Worm (Caenorhabditis elegans) whole organism, L1 larva: Measurements from ENCODE around the gene F19B10.1.

Source experiments
- efl-1 ChIP-seq, 4 experiments: fragments of 150-350 bp; optimal IDR thresholded peaks in 3 of 4; peaks in 1 of 4; 1 replicate in 1 of 4; 2 replicates in 3 of 4; lab custom pipeline; 2014; ENCODE audit warnings: missing biosample characterization in 2 of 4, missing genetic modification characterization in 2 of 4, missing genetic modification reagents in 2 of 4
- fos-1 ChIP-seq: fragments of 150-350 bp; optimal IDR thresholded peaks from 2 replicates; lab custom pipeline; 2014; ENCODE audit warnings: missing biosample characterization, missing genetic modification characterization
- lin-35 ChIP-seq, 2 experiments: fragments of 150-350 bp; optimal IDR thresholded peaks; 2 replicates each; lab custom pipeline; 2014; ENCODE audit warnings: missing biosample characterization in 2 of 2, missing genetic modification characterization in 2 of 2, missing genetic modification reagents in 2 of 2
- mdl-1 ChIP-seq, 2 experiments: fragments of 150-350 bp; optimal IDR thresholded peaks; 2 replicates each; lab custom pipeline; 2014 to 2017; ENCODE audit warnings: missing biosample characterization in 2 of 2, missing genetic modification characterization in 2 of 2, inconsistent platforms in 1 of 2
- mef-2 ChIP-seq: fragments of 150-350 bp; optimal IDR thresholded peaks from 2 replicates; lab custom pipeline; 2014; ENCODE audit warnings: missing biosample characterization, missing genetic modification characterization
- pqm-1 ChIP-seq: sonication (generic microtip); optimal IDR thresholded peaks from 3 replicates; lab custom pipeline; 2017; ENCODE audit warnings: missing biosample characterization, missing genetic modification characterization
- sptf-1 ChIP-seq: fragments of 150-350 bp; optimal IDR thresholded peaks from 2 replicates; lab custom pipeline; 2014; ENCODE audit warnings: missing biosample characterization, missing genetic modification characterization
- unc-130 ChIP-seq: fragments of 150-350 bp; optimal IDR thresholded peaks from 2 replicates; lab custom pipeline; 2017; ENCODE audit warnings: missing biosample characterization, missing genetic modification characterization, inconsistent platforms

- no peak for TF ChIP-seq sptf-1 (tag; lab: Kevin White, UChicago)
- no peak for TF ChIP-seq pqm-1 (tag; lab: Kevin White, UChicago)
- no peak for TF ChIP-seq fos-1
- TF ChIP-seq lin-35 (GFP tag; optimal IDR thresholded peaks at IDR 0.05; lab: Kevin White, UChicago) = no peak
- TF ChIP-seq efl-1 (optimal IDR thresholded peaks at IDR 0.05; lab: Kevin White, UChicago) = no peak
- TF ChIP-seq efl-1 (GFP tag; optimal IDR thresholded peaks at IDR 0.05 in 1 of 2; lab: Kevin White, UChicago) = no peak
- TF ChIP-seq unc-130 (tag; lab: Kevin White, UChicago) = no peak
- no peak for TF ChIP-seq mdl-1 (tag; optimal IDR thresholded peaks at IDR 0.05; lab: Kevin White, UChicago)
- no peak for TF ChIP-seq mef-2 (tag; lab: Kevin White, UChicago)
Measured at ce11 chrII:3647111-3647510, 35.9 kb upstream of the F19B10.1 start, which contains the start of gene fbxb-33.
